Worm (Caenorhabditis elegans) whole organism, L4/young adult: Measurements from ENCODE around the gene try-14.

Experiments used
- W03F9.2 ChIP-seq: fragments of 150-350 bp; optimal IDR thresholded peaks from 2 replicates; lab custom pipeline; 2014; ENCODE audit warnings: missing biosample characterization, missing genetic modification characterization
- dao-5 ChIP-seq: sonication (generic microtip); optimal IDR thresholded peaks from 2 replicates; lab custom pipeline; 2016; ENCODE audit warnings: missing genotype, missing genetic modification characterization, moderate library complexity, missing compliant biosample characterization
- him-1 ChIP-seq: sonication (generic microtip); optimal IDR thresholded peaks from 2 replicates; lab custom pipeline; 2016; ENCODE audit warnings: missing genotype, missing genetic modification reagents, missing genetic modification characterization, missing compliant biosample characterization

Gene try-14

DNA sequence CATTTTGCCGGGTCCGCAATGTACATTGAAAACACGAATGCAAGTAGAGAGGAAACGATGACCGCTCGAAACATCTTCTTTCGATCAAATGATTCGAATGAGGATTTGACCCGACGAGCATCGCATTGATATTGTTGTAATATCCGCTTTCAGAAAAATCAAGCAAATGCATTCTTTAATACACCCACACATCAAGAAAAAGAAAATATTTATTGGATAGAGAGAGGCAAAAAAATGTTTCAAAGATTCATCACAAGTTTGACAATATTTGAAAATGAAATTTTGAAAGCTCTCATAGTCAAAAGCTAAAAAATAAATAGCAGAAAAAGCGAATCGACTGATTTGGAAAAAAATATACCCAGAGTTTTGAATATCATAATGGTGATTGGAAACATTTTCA lies at the start of gene try-14:
Gene try-14, minus strand, starts transcription at position 101 of the 400 bp plus-strand sequence.
- TF ChIP-seq him-1 (tag; lab: Kevin White, UChicago) (no peak), W03F9.2 (tag; lab: Kevin White, UChicago) (no peak), dao-5 (tag; lab: Kevin White, UChicago) (no peak)

DNA sequence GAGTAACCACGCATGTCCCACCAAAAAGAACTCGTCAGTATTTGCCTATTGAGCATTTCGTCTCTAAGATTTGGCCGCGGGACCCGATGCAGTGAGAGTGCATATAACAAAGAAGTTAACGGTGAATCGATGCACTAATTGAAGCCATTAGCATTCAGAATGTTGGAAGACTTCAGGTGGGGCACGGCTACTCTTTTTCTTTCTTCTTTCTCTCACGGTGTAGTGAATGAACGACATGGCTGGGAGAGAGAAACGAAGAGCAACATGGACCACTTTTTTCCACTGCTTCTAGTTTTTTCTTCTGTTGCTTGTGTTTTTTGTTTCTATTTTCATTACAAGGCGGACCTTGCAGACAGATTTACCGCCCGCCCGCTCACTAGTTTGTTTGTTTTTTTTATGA lies 45.7 kb upstream of the try-14 start:
- TF ChIP-seq him-1 (tag; lab: Kevin White, UChicago), result no peak
- TF ChIP-seq dao-5 (tag; lab: Kevin White, UChicago), result no peak
- no peak for TF ChIP-seq W03F9.2 (tag; lab: Kevin White, UChicago)

DNA sequence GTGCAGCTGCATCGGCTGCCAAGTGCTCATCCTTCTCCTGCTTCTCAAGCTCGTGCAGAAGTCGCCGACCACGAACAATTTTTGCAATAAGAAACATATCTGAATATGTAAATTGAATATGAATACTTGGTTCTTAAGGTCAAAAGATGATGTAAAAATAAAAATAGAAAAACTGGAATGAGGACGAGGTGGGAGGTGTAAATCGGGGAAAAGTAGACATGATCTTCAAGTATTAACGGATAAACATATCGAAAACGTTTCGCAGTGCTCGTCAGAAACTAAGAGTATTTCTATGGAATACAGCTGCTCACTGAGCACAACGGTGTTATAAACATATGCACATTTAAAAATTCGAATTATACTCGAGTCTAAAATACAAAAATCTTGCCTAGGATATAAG lies 44.6 kb upstream of the try-14 start, which contains the start of gene glb-16:
Gene glb-16, minus strand, starts transcription at position 101 of the 400 bp plus-strand sequence.
- TF ChIP-seq dao-5 (tag; lab: Kevin White, UChicago), result no peak

DNA sequence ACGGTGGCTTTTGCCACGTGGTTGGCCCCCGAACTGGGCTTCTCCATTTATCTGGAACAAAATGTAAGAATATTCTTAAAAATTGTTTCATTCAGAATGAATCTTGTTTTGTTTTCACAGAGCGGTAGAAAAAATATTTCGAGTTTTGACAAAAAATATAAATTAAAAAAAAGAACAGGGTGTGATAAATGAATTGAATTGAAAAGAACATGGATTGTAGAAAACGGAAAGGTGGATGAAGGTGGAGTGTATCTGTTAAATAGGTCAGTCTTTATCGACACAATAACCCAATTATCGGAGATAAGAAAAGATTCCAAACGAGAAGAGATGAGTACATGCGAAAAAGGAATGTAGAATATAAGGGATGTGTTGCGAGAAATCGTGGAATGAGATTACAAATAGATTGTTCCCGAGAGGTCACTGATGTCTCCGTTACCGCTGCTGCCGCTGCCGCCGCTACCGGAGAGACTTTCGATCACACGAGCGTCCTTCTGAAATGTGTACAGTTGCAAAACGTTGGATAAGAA lies 42.4 kb upstream of the try-14 start, which contains the start of gene dpy-7:
Gene dpy-7, minus strand, starts transcription at position 51 of the 527 bp plus-strand sequence.
- TF ChIP-seq dao-5 (tag; lab: Kevin White, UChicago) (no peak), W03F9.2 (tag; lab: Kevin White, UChicago) (no peak), him-1 (tag; lab: Kevin White, UChicago) (no peak)

DNA sequence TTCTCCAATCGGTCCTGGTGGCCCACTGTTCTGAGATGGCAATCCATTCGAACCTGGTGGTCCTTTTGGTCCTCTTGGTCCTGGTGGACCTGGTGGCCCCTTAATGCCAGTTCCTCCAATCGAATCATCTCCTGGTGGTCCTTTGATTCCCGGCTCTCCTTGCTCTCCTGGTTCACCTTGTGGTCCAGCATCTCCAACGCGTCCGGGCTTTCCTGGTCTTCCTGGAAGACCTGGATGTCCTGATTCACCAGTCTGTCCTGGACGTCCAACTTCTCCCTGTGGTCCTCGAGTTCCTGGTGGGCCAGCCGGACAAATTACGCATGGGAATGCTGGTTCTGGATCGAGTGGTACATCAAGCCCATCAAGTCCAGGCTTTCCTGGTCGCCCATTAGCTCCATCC lies 41.5 kb upstream of the try-14 start:
- TF ChIP-seq W03F9.2 (tag; lab: Kevin White, UChicago), result no peak
- no peak for TF ChIP-seq dao-5 (tag; lab: Kevin White, UChicago)
- no peak for TF ChIP-seq him-1 (tag; lab: Kevin White, UChicago)

DNA sequence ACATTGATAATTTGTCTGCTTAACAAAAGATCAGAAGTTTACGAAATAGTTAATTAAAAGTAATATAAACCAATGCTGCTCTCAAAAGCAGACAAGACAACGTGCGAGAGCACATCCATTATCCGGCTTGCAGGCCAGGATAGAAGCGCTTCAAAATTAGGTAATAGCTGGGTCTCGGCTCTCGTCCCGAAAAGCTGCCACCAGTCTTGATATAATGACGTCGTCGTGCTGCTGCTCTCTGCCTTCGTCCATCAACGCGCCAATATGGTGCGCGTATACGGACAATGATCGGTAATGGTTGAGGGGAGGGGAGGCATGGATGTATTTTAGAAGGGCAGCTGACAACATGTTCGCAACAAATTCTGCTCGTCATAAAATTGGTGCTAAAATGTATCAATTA lies 39.1 kb upstream of the try-14 start:
- TF ChIP-seq dao-5 (tag; lab: Kevin White, UChicago) (no peak), W03F9.2 (tag; lab: Kevin White, UChicago) (no peak), him-1 (tag; lab: Kevin White, UChicago) (no peak)

DNA sequence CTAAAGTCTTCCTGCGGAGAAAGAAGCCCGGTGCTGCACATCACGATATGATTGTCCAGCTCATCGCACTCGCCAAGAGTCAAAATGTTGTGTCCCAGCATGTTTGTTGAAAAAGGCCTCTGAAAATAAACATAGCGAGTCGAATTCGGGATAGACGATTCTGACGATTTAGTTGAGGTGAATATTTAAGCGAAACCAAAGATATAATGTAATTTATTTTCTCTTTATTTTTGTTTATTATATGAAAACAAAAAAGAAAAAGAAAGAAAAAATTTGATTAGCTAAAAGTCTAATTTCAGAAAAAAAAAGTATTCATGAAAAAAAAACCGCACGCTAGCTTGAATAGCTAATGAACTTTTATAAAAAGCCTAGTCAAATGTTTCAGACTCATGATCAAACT lies 37.2 kb upstream of the try-14 start, which contains the start of gene ceh-14:
Gene ceh-14, minus strand, starts transcription at position 101 of the 400 bp plus-strand sequence.
- TF ChIP-seq W03F9.2 (tag; lab: Kevin White, UChicago) (no peak), dao-5 (tag; lab: Kevin White, UChicago) (no peak), him-1 (tag; lab: Kevin White, UChicago) (no peak)

DNA sequence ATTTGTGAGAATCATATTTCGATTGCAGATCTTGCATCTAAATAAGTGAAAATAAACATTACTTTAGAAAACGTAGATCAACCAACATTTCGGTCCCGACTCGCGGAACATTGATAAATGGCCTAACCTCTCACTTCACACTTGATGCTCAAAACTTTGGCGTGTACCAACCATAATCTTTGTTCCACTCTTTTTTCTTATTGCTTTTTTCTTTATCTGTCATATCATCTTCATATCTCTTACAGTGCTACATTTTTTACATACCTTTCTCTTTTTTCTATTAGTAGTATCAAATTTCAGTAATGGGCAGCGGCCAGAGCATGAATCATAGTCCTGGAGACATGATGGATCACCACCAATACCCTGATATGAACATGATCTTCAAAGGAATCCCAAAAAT lies 29.9 kb upstream of the try-14 start, which contains the start of gene F46C8.3:
Gene F46C8.3, plus strand, starts transcription at position 301 of the 400 bp plus-strand sequence.
- TF ChIP-seq dao-5 (tag; lab: Kevin White, UChicago) (no peak), him-1 (tag; lab: Kevin White, UChicago) (no peak), W03F9.2 (tag; lab: Kevin White, UChicago) (no peak)

DNA sequence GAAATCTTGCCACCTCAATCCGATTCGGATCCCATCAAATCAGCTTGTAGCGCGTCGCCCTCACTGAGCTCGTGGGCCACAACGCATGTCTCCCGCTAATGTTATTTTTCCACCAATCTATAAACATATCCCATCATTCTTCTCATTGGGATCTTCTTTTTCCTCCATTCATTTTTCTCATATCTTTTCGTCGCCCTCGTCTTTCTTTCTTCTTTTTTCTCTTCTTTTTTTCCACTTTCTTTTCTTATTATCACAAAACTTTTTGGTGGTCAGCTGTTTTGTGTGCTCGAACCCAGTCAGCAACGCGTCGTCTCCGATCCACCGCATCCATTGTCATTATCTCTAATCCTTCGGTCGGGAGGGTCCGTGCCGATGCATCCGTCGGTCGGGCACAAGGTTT lies 28.4 kb upstream of the try-14 start:
- no peak for TF ChIP-seq dao-5 (tag; lab: Kevin White, UChicago)
- no peak for TF ChIP-seq him-1 (tag; lab: Kevin White, UChicago)
- TF ChIP-seq W03F9.2 (tag; lab: Kevin White, UChicago), result no peak

DNA sequence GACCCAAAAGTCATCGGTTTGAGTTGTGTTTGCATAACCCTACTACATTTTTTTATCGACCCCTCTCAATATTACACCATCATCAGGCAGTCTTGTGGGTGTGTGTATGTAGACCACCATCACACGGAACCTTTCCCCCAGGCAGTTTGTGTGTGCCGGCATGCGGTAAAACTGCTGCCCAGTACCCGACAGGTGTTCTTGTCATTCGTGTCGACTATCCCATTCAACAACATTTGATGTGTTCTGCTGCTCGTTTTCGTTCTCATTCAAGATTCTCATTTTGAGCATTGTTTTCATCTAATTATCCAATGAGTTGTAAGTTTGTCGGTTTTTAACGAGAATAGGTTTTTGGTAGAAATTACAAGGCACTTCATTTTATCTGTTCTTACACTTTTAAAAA lies 27.2 kb upstream of the try-14 start:
- TF ChIP-seq W03F9.2 (tag; lab: Kevin White, UChicago), result no peak
- no peak for TF ChIP-seq him-1 (tag; lab: Kevin White, UChicago)
- TF ChIP-seq dao-5 (tag; lab: Kevin White, UChicago), result no peak

DNA sequence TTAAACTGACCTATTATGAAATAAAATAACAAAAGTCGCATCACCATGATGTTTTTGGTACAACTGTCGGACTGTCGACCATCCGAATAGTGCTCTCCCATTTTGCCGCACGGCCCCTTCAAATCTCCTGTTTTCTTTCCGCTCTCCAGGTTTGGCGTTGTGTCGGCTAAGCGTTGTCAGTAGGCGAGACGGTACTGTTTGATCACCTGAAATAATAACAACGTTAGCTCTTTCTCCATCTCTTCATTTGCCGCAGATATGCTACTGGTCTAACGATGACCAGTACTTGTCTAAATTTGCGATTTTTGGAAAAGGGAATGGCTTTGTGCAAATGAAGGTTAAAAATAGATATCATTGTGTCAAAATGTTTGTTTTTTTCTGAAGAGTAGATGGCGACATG lies 24.2 kb upstream of the try-14 start, which contains the start of gene chts-1:
Gene chts-1, minus strand, starts transcription at position 101 of the 400 bp plus-strand sequence.
- TF ChIP-seq W03F9.2 (tag; lab: Kevin White, UChicago), result no peak

DNA sequence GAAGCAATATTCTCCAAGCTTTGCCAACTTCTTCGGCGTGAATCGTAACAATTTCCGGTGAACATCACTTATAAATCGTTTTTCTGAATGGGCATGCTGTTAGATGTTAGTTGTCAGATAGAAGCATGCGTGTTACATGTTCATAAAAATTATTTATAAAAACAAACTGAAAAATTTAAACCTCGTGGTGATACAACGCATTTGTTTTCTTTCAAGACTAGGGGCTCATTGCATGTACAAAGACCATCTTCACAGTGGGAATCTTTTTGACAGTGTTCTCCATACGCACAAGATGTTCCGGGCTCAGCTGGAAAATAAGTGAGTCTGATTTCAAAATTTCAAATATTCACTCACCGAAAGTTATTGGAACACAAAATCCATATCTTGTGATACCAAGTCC lies 17.3 kb upstream of the try-14 start:
- TF ChIP-seq dao-5 (tag; lab: Kevin White, UChicago) (no peak), him-1 (tag; lab: Kevin White, UChicago) (no peak), W03F9.2 (tag; lab: Kevin White, UChicago) (no peak)

DNA sequence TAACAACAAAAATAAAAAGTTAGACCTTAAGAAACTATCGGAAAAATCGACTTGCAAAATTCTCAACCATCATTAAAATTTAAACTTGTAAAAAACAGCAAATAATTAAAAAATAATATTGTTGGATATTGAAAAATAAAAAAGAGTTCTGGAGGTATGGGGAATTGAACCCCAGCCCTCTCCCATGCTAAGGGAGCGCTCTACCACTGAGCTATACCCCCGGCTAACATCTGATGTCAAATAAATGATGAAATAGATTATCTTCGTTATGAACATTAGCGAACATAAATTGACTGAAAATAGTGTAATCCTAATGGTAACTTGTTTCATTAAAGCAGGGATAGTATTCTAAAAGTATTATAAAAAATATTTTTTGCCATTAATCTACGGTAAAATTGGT lies 11.8 kb upstream of the try-14 start:
- TF ChIP-seq W03F9.2 (tag; lab: Kevin White, UChicago), result no peak
- TF ChIP-seq dao-5 (tag; lab: Kevin White, UChicago), result no peak
- no peak for TF ChIP-seq him-1 (tag; lab: Kevin White, UChicago)

DNA sequence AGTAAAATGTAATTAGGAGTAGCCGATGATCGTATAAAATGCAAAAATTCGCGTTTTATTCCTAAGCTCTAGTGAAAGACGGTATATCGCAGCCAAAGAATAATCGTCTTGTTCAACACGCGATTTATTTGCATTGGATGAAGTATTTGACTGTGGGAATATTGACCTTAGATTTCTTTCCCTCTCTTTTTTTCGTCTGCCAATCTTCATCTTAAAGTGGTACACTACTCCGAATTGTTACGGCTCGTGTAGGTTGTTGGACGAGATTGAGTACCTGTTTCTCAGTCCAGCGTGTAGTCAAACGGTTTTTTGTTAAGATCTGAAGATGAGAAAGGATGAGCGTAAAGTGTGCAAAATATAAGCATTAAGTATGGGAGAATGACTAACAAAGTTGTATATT lies 11.1 kb upstream of the try-14 start, which contains the start of gene lgc-11:
Gene lgc-11, minus strand, starts transcription at position 101 of the 400 bp plus-strand sequence.
- TF ChIP-seq him-1 (tag; lab: Kevin White, UChicago) (no peak), W03F9.2 (tag; lab: Kevin White, UChicago) (no peak), dao-5 (tag; lab: Kevin White, UChicago) (no peak)
